Fruit fly (Drosophila melanogaster) whole organism, embryonic: ENCODE results near the gene Cht2.

Source experiments
- Ada2b ChIP-seq: fragments of 200-800 bp; sonication (Bioruptor generic); IDR thresholded peaks from 2 replicates; pipeline ENCODE4 v1.3.6; 2022; ENCODE audit warnings: missing biosample characterization, missing genetic modification characterization
- BEAF-32 ChIP-seq: fragments of 200-800 bp; sonication (Bioruptor generic); optimal IDR thresholded peaks from 3 replicates; lab custom pipeline; 2017; ENCODE audit warnings: missing biosample characterization, missing genetic modification characterization, mild to moderate bottlenecking, moderate library complexity, missing genetic modification reagents
- BtbVII ChIP-seq: fragments of 200-800 bp; sonication (Bioruptor generic); optimal IDR thresholded peaks from 3 replicates; lab custom pipeline; 2017; ENCODE audit warnings: missing biosample characterization, mild to moderate bottlenecking, missing genetic modification characterization
- CG10543 ChIP-seq: fragments of 200-800 bp; sonication (Bioruptor generic); optimal IDR thresholded peaks from 3 replicates; lab custom pipeline; 2017; ENCODE audit warnings: missing biosample characterization, mild to moderate bottlenecking, missing genetic modification characterization, moderate library complexity
- CG12155 ChIP-seq: fragments of 200-800 bp; sonication (Bioruptor generic); optimal IDR thresholded peaks from 3 replicates; lab custom pipeline; 2016; ENCODE audit warnings: missing biosample characterization, missing genetic modification characterization
- CG1233 ChIP-seq: fragments of 200-800 bp; sonication (Bioruptor generic); optimal IDR thresholded peaks from 4 replicates; lab custom pipeline; 2018; ENCODE audit warnings: missing biosample characterization, mild to moderate bottlenecking, missing genetic modification characterization
- CG13775 ChIP-seq: fragments of 200-800 bp; sonication (Bioruptor generic); optimal IDR thresholded peaks from 3 replicates; lab custom pipeline; 2017; ENCODE audit warnings: missing biosample characterization, mild to moderate bottlenecking, missing genetic modification characterization
- CG14050 ChIP-seq: fragments of 200-800 bp; sonication (Bioruptor generic); IDR thresholded peaks from 3 replicates; pipeline ENCODE4 v1.3.6; 2022; ENCODE audit warnings: missing biosample characterization, missing genetic modification characterization
- CG1529 ChIP-seq: fragments of 200-800 bp; sonication (Bioruptor generic); optimal IDR thresholded peaks from 3 replicates; lab custom pipeline; 2018; ENCODE audit warnings: missing biosample characterization, missing genetic modification characterization
- CG15514 ChIP-seq: fragments of 200-800 bp; sonication (Bioruptor generic); optimal IDR thresholded peaks from 3 replicates; lab custom pipeline; 2017; ENCODE audit warnings: missing biosample characterization, missing genetic modification characterization, mild to moderate bottlenecking, moderate library complexity, missing genetic modification reagents
- CG16815 ChIP-seq: fragments of 200-800 bp; sonication (Bioruptor generic); optimal IDR thresholded peaks from 3 replicates; lab custom pipeline; 2017; ENCODE audit warnings: missing biosample characterization, mild to moderate bottlenecking, missing genetic modification characterization
- CG2875 ChIP-seq: fragments of 200-800 bp; sonication (Bioruptor generic); optimal IDR thresholded peaks from 2 replicates; lab custom pipeline; 2017; ENCODE audit warnings: missing biosample characterization, mild to moderate bottlenecking, missing genetic modification characterization, missing genetic modification reagents
- CG2889 ChIP-seq: fragments of 200-800 bp; sonication (Bioruptor generic); IDR thresholded peaks from 3 replicates; pipeline ENCODE4 v1.3.6; 2022; ENCODE audit warnings: missing biosample characterization, missing genetic modification characterization
- CG31365 ChIP-seq: fragments of 200-800 bp; sonication (Bioruptor generic); optimal IDR thresholded peaks from 2 replicates; lab custom pipeline; 2018; ENCODE audit warnings: missing biosample characterization, mild to moderate bottlenecking, missing genetic modification characterization
- CG3163 ChIP-seq: fragments of 200-800 bp; sonication (Bioruptor generic); optimal IDR thresholded peaks from 3 replicates; lab custom pipeline; 2016; ENCODE audit warnings: missing biosample characterization, missing genetic modification characterization
- CG3726 ChIP-seq: fragments of 200-800 bp; sonication (Bioruptor generic); IDR thresholded peaks from 3 replicates; pipeline ENCODE4, ENCODE4 v1.3.6; 2022; ENCODE audit warnings: missing biosample characterization, missing genetic modification characterization
- CG43689 ChIP-seq: fragments of 200-800 bp; sonication (Bioruptor generic); IDR thresholded peaks from 2 replicates; pipeline ENCODE4 v1.3.6; 2022; ENCODE audit warnings: missing biosample characterization, missing genetic modification characterization
- CG4820 ChIP-seq: fragments of 200-800 bp; sonication (Bioruptor generic); optimal IDR thresholded peaks from 3 replicates; lab custom pipeline; 2016; ENCODE audit warnings: missing biosample characterization, missing genetic modification characterization
- CG6683 ChIP-seq: fragments of 200-800 bp; sonication (Bioruptor generic); optimal IDR thresholded peaks from 2 replicates; lab custom pipeline; 2017; ENCODE audit warnings: missing biosample characterization, mild to moderate bottlenecking, missing genetic modification characterization, missing genetic modification reagents
- CG7839 ChIP-seq: fragments of 200-800 bp; sonication (Bioruptor generic); optimal IDR thresholded peaks from 3 replicates; lab custom pipeline; 2018; ENCODE audit warnings: missing biosample characterization, mild to moderate bottlenecking, missing genetic modification characterization, moderate library complexity
- CG7928 ChIP-seq: fragments of 200-800 bp; sonication (Bioruptor generic); optimal IDR thresholded peaks from 2 replicates; lab custom pipeline; 2017; ENCODE audit warnings: missing biosample characterization, mild to moderate bottlenecking, missing genetic modification characterization
- CG7963 ChIP-seq: fragments of 200-800 bp; sonication (Bioruptor generic); IDR thresholded peaks from 3 replicates; pipeline ENCODE4 v1.3.6; 2022; ENCODE audit warnings: missing biosample characterization, missing genetic modification characterization; ENCODE audit not compliant: partially characterized antibody
- CG9609 ChIP-seq: fragments of 200-800 bp; sonication (Bioruptor generic); optimal IDR thresholded peaks from 3 replicates; lab custom pipeline; 2016; ENCODE audit warnings: missing biosample characterization, missing genetic modification characterization
- CG9797 ChIP-seq: fragments of 200-800 bp; sonication (Bioruptor generic); optimal IDR thresholded peaks from 3 replicates; lab custom pipeline; 2018; ENCODE audit warnings: missing biosample characterization, mild to moderate bottlenecking, missing genetic modification characterization
- CrebB ChIP-seq: fragments of 200-800 bp; sonication (Bioruptor generic); optimal IDR thresholded peaks from 3 replicates; lab custom pipeline; 2018; ENCODE audit warnings: missing biosample characterization, mild to moderate bottlenecking, missing genetic modification characterization
- Dref ChIP-seq: fragments of 200-800 bp; sonication (Bioruptor generic); IDR thresholded peaks from 2 replicates; pipeline ENCODE4 v1.3.6; 2022; ENCODE audit warnings: missing biosample characterization, missing genetic modification characterization
- Eip74EF ChIP-seq, 2 experiments: fragments of 200-800 bp in 1 of 2; fragments of >200 bp in 1 of 2; sonication (Bioruptor generic) in 1 of 2; optimal IDR thresholded peaks; 2 replicates each; lab custom pipeline; 2017 to 2019; ENCODE audit warnings: missing biosample characterization in 2 of 2, missing genetic modification characterization in 2 of 2, mild to moderate bottlenecking in 1 of 2, moderate library complexity in 1 of 2
- H2.0 ChIP-seq: fragments of 200-800 bp; sonication (Bioruptor generic); IDR thresholded peaks from 2 replicates; pipeline ENCODE4 v1.3.6; 2022; ENCODE audit warnings: missing biosample characterization, missing genetic modification characterization
- Lpt ChIP-seq: fragments of >200 bp; optimal IDR thresholded peaks from 2 replicates; lab custom pipeline; 2018; ENCODE audit warnings: missing biosample characterization, missing genetic modification characterization
- Scr ChIP-seq: fragments of 200-800 bp; sonication (Bioruptor generic); IDR thresholded peaks from 2 replicates; pipeline ENCODE4 v1.3.6; 2022; ENCODE audit warnings: missing biosample characterization, missing genetic modification characterization; ENCODE audit not compliant: partially characterized antibody
- Ssrp ChIP-seq: fragments of 200-800 bp; sonication (Bioruptor generic); optimal IDR thresholded peaks from 2 replicates; lab custom pipeline; 2018; ENCODE audit warnings: missing biosample characterization, mild to moderate bottlenecking, missing genetic modification characterization, moderate library complexity
- ap ChIP-seq: fragments of 200-800 bp; sonication (Bioruptor generic); IDR thresholded peaks from 2 replicates; pipeline ENCODE4 v1.3.6; 2022; ENCODE audit warnings: missing biosample characterization, missing genetic modification characterization
- cato ChIP-seq: fragments of 200-800 bp; sonication (Bioruptor generic); optimal IDR thresholded peaks from 2 replicates; lab custom pipeline; 2016; ENCODE audit warnings: missing biosample characterization, missing genetic modification characterization, borderline replicate concordance
- cg ChIP-seq: fragments of 200-800 bp; sonication (Bioruptor generic); optimal IDR thresholded peaks from 3 replicates; lab custom pipeline; 2019; ENCODE audit warnings: missing biosample characterization, mild to moderate bottlenecking, missing genetic modification characterization, moderate library complexity
- chinmo ChIP-seq: fragments of 200-800 bp; sonication (Bioruptor generic); IDR thresholded peaks from 4 replicates; pipeline ENCODE4 v1.3.6; 2022; ENCODE audit warnings: missing biosample characterization, missing genetic modification characterization; ENCODE audit not compliant: partially characterized antibody
- chm ChIP-seq: fragments of 200-800 bp; sonication (Bioruptor generic); IDR thresholded peaks from 2 replicates; pipeline ENCODE4 v1.3.6; 2022; ENCODE audit warnings: missing biosample characterization, missing genetic modification characterization
- emc ChIP-seq: fragments of 200-800 bp; sonication (Bioruptor generic); optimal IDR thresholded peaks from 2 replicates; lab custom pipeline; 2016; ENCODE audit warnings: missing biosample characterization, missing genetic modification characterization
- en ChIP-seq: fragments of 200-800 bp; sonication (Bioruptor generic); optimal IDR thresholded peaks from 2 replicates; lab custom pipeline; 2016; ENCODE audit warnings: missing biosample characterization, missing genetic modification characterization
- fd64A ChIP-seq: fragments of 200-800 bp; sonication (Bioruptor generic); optimal IDR thresholded peaks from 3 replicates; lab custom pipeline; 2018; ENCODE audit warnings: missing biosample characterization, mild to moderate bottlenecking, missing genetic modification characterization
- ftz-f1 ChIP-seq: fragments of 200-800 bp; sonication (Bioruptor generic); optimal IDR thresholded peaks from 2 replicates; lab custom pipeline; 2016; ENCODE audit warnings: missing biosample characterization, missing genetic modification characterization
- ind ChIP-seq: fragments of 200-800 bp; sonication (Bioruptor generic); optimal IDR thresholded peaks from 3 replicates; lab custom pipeline; 2016; ENCODE audit warnings: missing biosample characterization, missing genetic modification characterization
- lilli ChIP-seq: fragments of 200-800 bp; sonication (Bioruptor generic); optimal IDR thresholded peaks from 3 replicates; lab custom pipeline; 2016; ENCODE audit warnings: missing biosample characterization, missing genetic modification characterization
- nerfin-2 ChIP-seq: fragments of 200-800 bp; sonication (Bioruptor generic); IDR thresholded peaks from 2 replicates; pipeline ENCODE4 v1.3.6; 2022; ENCODE audit warnings: missing biosample characterization, missing genetic modification characterization; ENCODE audit not compliant: partially characterized antibody
- peb ChIP-seq: fragments of 200-800 bp; sonication (Bioruptor generic); IDR thresholded peaks from 2 replicates; pipeline ENCODE4 v1.3.6; 2022; ENCODE audit warnings: missing biosample characterization, missing genetic modification characterization
- sr ChIP-seq: fragments of 200-800 bp; sonication (Bioruptor generic); IDR thresholded peaks from 3 replicates; pipeline ENCODE4 v1.3.6; 2022; ENCODE audit warnings: missing biosample characterization, missing genetic modification characterization
- stc ChIP-seq: fragments of 200-800 bp; sonication (Bioruptor generic); IDR thresholded peaks from 2 replicates; pipeline ENCODE4 v1.3.6; 2022; ENCODE audit warnings: missing biosample characterization, missing genetic modification characterization
- tap ChIP-seq: fragments of 200-800 bp; optimal IDR thresholded peaks from 3 replicates; lab custom pipeline; 2019; ENCODE audit warnings: missing biosample characterization, mild to moderate bottlenecking, missing genetic modification characterization, moderate library complexity
- unpg ChIP-seq: fragments of 200-800 bp; sonication (Bioruptor generic); optimal IDR thresholded peaks from 3 replicates; lab custom pipeline; 2018; ENCODE audit warnings: missing biosample characterization, mild to moderate bottlenecking, missing genetic modification characterization, moderate library complexity
- zfh2 ChIP-seq: fragments of 200-800 bp; sonication (Bioruptor generic); optimal IDR thresholded peaks from 2 replicates; lab custom pipeline; 2016; ENCODE audit warnings: missing biosample characterization, missing genetic modification characterization

The Cht2 gene

dm6 chr3L:1794164-1794942 is 38.6 kb upstream of the Cht2 start (continued):
- TF ChIP-seq CG13775 (no peak), CG31365 (tag; lab: Kevin White, UChicago) (no peak), chm (GFP tag; lab: Robert Waterston, UW) (peak; percentile 79), cg (GFP tag; lab: Kevin White, UChicago) (peak; percentile 88), CG3163 (peak; percentile 53), ap (GFP tag; lab: Robert Waterston, UW) (no peak), ftz-f1 (GFP tag; lab: Kevin White, UChicago) (peak; percentile 54), unpg (GFP tag; lab: Kevin White, UChicago) (no peak), CG1233 (GFP tag; lab: Kevin White, UChicago) (peak; percentile 38), chinmo (GFP tag; lab: Robert Waterston, UW) (peak; percentile 98), H2.0 (GFP tag; lab: Robert Waterston, UW) (peak; percentile 18; the same call in 1 of the 2 replicates), en (GFP tag; lab: Kevin White, UChicago) (no peak), CrebB (tag; lab: Kevin White, UChicago) (peak; percentile 47), ind (GFP tag; lab: Kevin White, UChicago) (no peak), nerfin-2 (GFP tag; lab: Robert Waterston, UW) (no peak), CG7963 (GFP tag; lab: Robert Waterston, UW) (no peak), CG2875 (GFP tag; lab: Kevin White, UChicago) (no peak), CG12155 (GFP tag; lab: Kevin White, UChicago) (no peak), tap (tag; lab: Kevin White, UChicago) (no peak), CG9609 (no peak), emc (GFP tag; lab: Kevin White, UChicago) (no peak), BtbVII (GFP tag; lab: Kevin White, UChicago) (peak; percentile 79), BEAF-32 (GFP tag; lab: Kevin White, UChicago) (no peak), CG15514 (GFP tag; lab: Kevin White, UChicago) (peak; percentile 49), CG16815 (no peak), Ssrp (tag; lab: Kevin White, UChicago) (no peak), zfh2 (GFP tag; lab: Kevin White, UChicago) (no peak), sr (GFP tag; lab: Robert Waterston, UW) (no peak), CG3726 (no peak), lilli (peak; percentile 13), CG7839 (tag; lab: Kevin White, UChicago) (no peak), Dref (GFP tag; lab: Robert Waterston, UW) (0 out of 2 replicates have a peak, but pooled peaks have one; percentile 35), CG1529 (GFP tag; lab: Kevin White, UChicago) (no peak), CG43689 (GFP tag; lab: Robert Waterston, UW) (no peak), CG2889 (GFP tag; lab: Robert Waterston, UW) (no peak), CG6683 (no peak), stc (no peak), CG9797 (GFP tag; lab: Kevin White, UChicago) (no peak), peb (GFP tag; lab: Robert Waterston, UW) (no peak), Ada2b (GFP tag; lab: Robert Waterston, UW) (no peak), Scr (GFP tag; lab: Robert Waterston, UW) (0 out of 2 replicates have a peak, but pooled peaks have one; percentile 28), CG7928 (peak; percentile 73), Lpt (GFP tag; lab: Kevin White, UChicago) (no peak), cato (no peak), Eip74EF (GFP tag; optimal IDR thresholded peaks at IDR 0.05; lab: Kevin White, UChicago) (peak in 1 of 2 experiments; percentile 63), fd64A (GFP tag; lab: Kevin White, UChicago) (no peak), CG14050 (no peak), CG10543 (peak; percentile 90), CG4820 (no peak)
